Fruit fly (Drosophila melanogaster) whole organism, embryonic: ENCODE measurements around the gene CG14650.

Source experiments
- CG1792 ChIP-seq: fragments of 200-800 bp; sonication (Bioruptor generic); optimal IDR thresholded peaks from 2 replicates; lab custom pipeline; 2016; ENCODE audit warnings: missing biosample characterization, missing genetic modification characterization
- NFAT ChIP-seq: fragments of 200-800 bp; sonication (Bioruptor generic); IDR thresholded peaks from 2 replicates; pipeline ENCODE4 v1.3.6; 2022; ENCODE audit warnings: missing biosample characterization, missing genetic modification characterization

- no peak for TF ChIP-seq CG1792 (GFP tag; lab: Kevin White, UChicago)
- TF ChIP-seq NFAT (GFP tag; lab: Robert Waterston, UW), result no peak
These were observed 31.7 kb downstream of the CG14650 start for dm6 chr3R:4468926-4469325.
